Worm (Caenorhabditis elegans): ENCODE results near the gene cdh-3.

Gene cdh-3

ce11 chrIII:7730331-7730730 is 23.9 kb downstream of the cdh-3 start:
- TF ChIP-seq fos-1 (tag; optimal IDR thresholded peaks at IDR 0.05) (peak; percentile 85), sma-9 (GFP tag; optimal IDR thresholded peaks at IDR 0.05) (peak; percentile 29), sma-9 (tag; optimal IDR thresholded peaks at IDR 0.05) (no peak), ztf-11 (tag; optimal IDR thresholded peaks at IDR 0.05) (no peak)

- TF ChIP-seq ztf-1 (GFP tag; conservative IDR thresholded peaks at IDR 0.05) (no peak), R02D3.7 (tag; optimal IDR thresholded peaks at IDR 0.05) (no peak), mab-5 (tag; optimal IDR thresholded peaks at IDR 0.05) (no peak), F13H6.1 (tag; optimal IDR thresholded peaks at IDR 0.05) (peak; percentile 95), ama-1 (optimal IDR thresholded peaks at IDR 0.05) (peak; percentile 68), Y55F3AM.14 (GFP tag; optimal IDR thresholded peaks at IDR 0.05) (peak; percentile 17), nhr-25 (tag; optimal IDR thresholded peaks at IDR 0.05) (peak; percentile 30), peb-1 (tag; optimal IDR thresholded peaks at IDR 0.05) (no peak), nhr-11 (tag; optimal IDR thresholded peaks at IDR 0.05) (peak; percentile 41), sma-9 (GFP tag; optimal IDR thresholded peaks at IDR 0.05) (peak; percentile 8), sma-9 (tag; optimal IDR thresholded peaks at IDR 0.05) (no peak), blmp-1 (tag; optimal IDR thresholded peaks at IDR 0.05; ENCODE audit: insufficient read depth) (no peak), ztf-4 (tag; optimal IDR thresholded peaks at IDR 0.05) (peak; percentile 82), nhr-12 (tag; optimal IDR thresholded peaks at IDR 0.05) (no peak), alr-1 (tag; optimal IDR thresholded peaks at IDR 0.05) (no peak), fos-1 (tag; optimal IDR thresholded peaks at IDR 0.05) (peak; percentile 59), aly-2 (tag; optimal IDR thresholded peaks at IDR 0.05) (no peak), snpc-4 (tag; optimal IDR thresholded peaks at IDR 0.05) (peak; percentile 19), unc-39 (tag; optimal IDR thresholded peaks at IDR 0.05) (no peak), elt-1 (tag; optimal IDR thresholded peaks at IDR 0.05) (no peak), nhr-10 (tag; optimal IDR thresholded peaks at IDR 0.05) (no peak), sma-3 (GFP tag; optimal IDR thresholded peaks at IDR 0.05) (peak; percentile 42), dmd-4 (tag; optimal IDR thresholded peaks at IDR 0.05) (no peak), nhr-77 (tag; optimal IDR thresholded peaks at IDR 0.05) (no peak), unc-62 (GFP tag; optimal IDR thresholded peaks at IDR 0.05) (no peak), nhr-23 (tag; optimal IDR thresholded peaks at IDR 0.05) (no peak), lsy-2 (tag; optimal IDR thresholded peaks at IDR 0.05) (peak; percentile 49 to 77), nhr-237 (tag; optimal IDR thresholded peaks at IDR 0.05) (no peak), ceh-82 (tag; optimal IDR thresholded peaks at IDR 0.05) (no peak), lin-13 (GFP tag; optimal IDR thresholded peaks at IDR 0.05) (peak; percentile 67), skn-1 (tag; optimal IDR thresholded peaks at IDR 0.05) (peak; percentile 21), mdl-1 (tag; optimal IDR thresholded peaks at IDR 0.05) (peak; percentile 43 to 46), elt-3 (tag; optimal IDR thresholded peaks at IDR 0.05) (no peak), ceh-16 (tag; optimal IDR thresholded peaks at IDR 0.05) (no peak), mbf-1 (tag; optimal IDR thresholded peaks at IDR 0.05) (no peak), ztf-11 (tag; optimal IDR thresholded peaks at IDR 0.05) (no peak), gmeb-1 (tag; optimal IDR thresholded peaks at IDR 0.05) (peak; percentile 0), lin-11 (tag; optimal IDR thresholded peaks at IDR 0.05) (peak; percentile 13), C34F6.9 (tag; optimal IDR thresholded peaks at IDR 0.05) (peak; percentile 73), nhr-21 (tag; optimal IDR thresholded peaks at IDR 0.05) (no peak), nhr-6 (tag; optimal IDR thresholded peaks at IDR 0.05) (peak; percentile 41), sem-4 (tag; optimal IDR thresholded peaks at IDR 0.05) (peak; percentile 72), unc-55 (GFP tag; optimal IDR thresholded peaks at IDR 0.05) (peak; percentile 67), lin-39 (tag; optimal IDR thresholded peaks at IDR 0.05) (no peak), nhr-129 (tag; optimal IDR thresholded peaks at IDR 0.05) (peak; percentile 86), zag-1 (tag; optimal IDR thresholded peaks at IDR 0.05) (peak; percentile 42), ZK546.5 (tag; optimal IDR thresholded peaks at IDR 0.05) (peak; percentile 11), crh-2 (tag; optimal IDR thresholded peaks at IDR 0.05) (peak; percentile 70), egl-27 (tag; optimal IDR thresholded peaks at IDR 0.05) (peak; percentile 75)
Measured at ce11 chrIII:7729534-7730061, 24.6 kb downstream of the cdh-3 start, which contains the start of gene ZK112.4. ZK112.4 (minus strand) TSS chrIII:7730011.

Measured in whole organism, L2 larva.